Worm (Caenorhabditis elegans): ENCODE data around the gene dgk-5.
A peak's percentile ranks its signal among the peaks of the same experiment; 100 is the strongest.

The dgk-5 gene

ce11 chrII:6425993-6426392, 44.9 kb downstream of the dgk-5 start, which contains the start of gene col-75:
col-75 (plus strand) TSS chrII:6426293.
- TF ChIP-seq fkh-10 (GFP tag; optimal IDR thresholded peaks at IDR 0.05): no peak
- TF ChIP-seq ceh-82 (tag; optimal IDR thresholded peaks at IDR 0.05): no peak
- TF ChIP-seq unc-62 (GFP tag; optimal IDR thresholded peaks at IDR 0.05): no peak
- TF ChIP-seq ztf-11 (tag; optimal IDR thresholded peaks at IDR 0.05): no peak
- TF ChIP-seq lin-39 (tag; optimal IDR thresholded peaks at IDR 0.05): no peak
- no peak for TF ChIP-seq jun-1 (tag; optimal IDR thresholded peaks at IDR 0.05)
- no peak for TF ChIP-seq R02D3.7 (tag; optimal IDR thresholded peaks at IDR 0.05)
- no peak for TF ChIP-seq pha-4 (tag; optimal IDR thresholded peaks at IDR 0.05)
- no peak for TF ChIP-seq skn-1 (tag; optimal IDR thresholded peaks at IDR 0.05)
- TF ChIP-seq snpc-4 (tag; optimal IDR thresholded peaks at IDR 0.05): no peak
- TF ChIP-seq sea-2 (GFP tag; optimal IDR thresholded peaks at IDR 0.05): no peak
- no peak for TF ChIP-seq ceh-28 (tag; optimal IDR thresholded peaks at IDR 0.05)
- no peak for TF ChIP-seq daf-12 (tag; optimal IDR thresholded peaks at IDR 0.05)
- TF ChIP-seq pqm-1 (tag; optimal IDR thresholded peaks at IDR 0.05): no peak
- TF ChIP-seq nhr-25 (tag; optimal IDR thresholded peaks at IDR 0.05): no peak
- TF ChIP-seq ZK546.5 (tag; optimal IDR thresholded peaks at IDR 0.05): no peak
- TF ChIP-seq ama-1 (optimal IDR thresholded peaks at IDR 0.05): no peak
- TF ChIP-seq lin-15B (tag; optimal IDR thresholded peaks at IDR 0.05): no peak
- no peak for TF ChIP-seq nhr-28 (tag; optimal IDR thresholded peaks at IDR 0.05)
- no peak for TF ChIP-seq aly-2 (tag; optimal IDR thresholded peaks at IDR 0.05)

DNA sequence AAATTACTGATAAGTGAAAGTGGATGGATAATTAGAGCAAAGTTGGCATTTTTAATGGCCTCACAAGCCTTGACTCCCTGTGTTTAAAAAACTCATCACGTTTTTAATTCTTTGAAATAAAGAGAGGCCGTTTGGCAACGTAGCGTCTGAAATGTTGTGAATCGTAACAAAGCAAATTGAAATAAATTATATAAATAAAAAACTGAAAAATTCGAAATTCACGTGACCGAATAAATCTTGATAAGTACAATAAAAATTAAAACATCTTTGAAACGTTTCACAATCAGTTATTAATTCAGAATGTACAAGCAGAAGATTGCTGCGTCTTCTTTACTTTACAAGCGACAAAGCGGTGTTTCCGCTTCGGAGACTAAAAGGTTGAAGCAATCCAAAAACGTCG, 48.1 kb downstream of the dgk-5 start, which contains the start of gene K03H9.3:
Gene K03H9.3, plus strand, starts transcription at position 301 of the 400 bp plus-strand sequence.
- TF ChIP-seq pqm-1 (tag; optimal IDR thresholded peaks at IDR 0.05): no peak
- no peak for TF ChIP-seq fkh-2 (tag; optimal IDR thresholded peaks at IDR 0.05)
- TF ChIP-seq nhr-11 (tag; optimal IDR thresholded peaks at IDR 0.05): no peak
- TF ChIP-seq fos-1 (tag; optimal IDR thresholded peaks at IDR 0.05): no peak
- no peak for TF ChIP-seq ceh-82 (tag; optimal IDR thresholded peaks at IDR 0.05)
- TF ChIP-seq ama-1 (optimal IDR thresholded peaks at IDR 0.05): no peak
- TF ChIP-seq ZK546.5 (tag; optimal IDR thresholded peaks at IDR 0.05): no peak
- no peak for TF ChIP-seq nhr-25 (tag; optimal IDR thresholded peaks at IDR 0.05)
- no peak for TF ChIP-seq ztf-11 (tag; optimal IDR thresholded peaks at IDR 0.05)

DNA sequence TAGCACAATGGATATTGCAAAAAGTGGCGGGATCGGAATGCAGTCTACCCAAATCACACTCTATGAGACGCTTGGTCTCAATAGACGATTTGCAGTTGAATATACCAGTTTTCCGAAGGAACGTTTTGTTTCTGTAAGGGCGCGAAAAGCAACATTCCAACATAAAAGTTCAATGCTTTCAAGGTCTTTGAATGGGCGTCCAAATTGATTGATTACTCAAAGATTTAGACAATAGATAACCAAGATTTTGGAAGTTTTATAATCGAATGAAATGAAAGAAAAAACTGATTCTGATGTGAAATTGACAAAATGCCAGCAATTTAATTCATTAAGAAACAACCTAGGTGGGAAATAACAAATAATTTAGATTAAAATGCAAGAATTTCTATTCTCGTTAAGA, 51.7 kb downstream of the dgk-5 start:
- no peak for TF ChIP-seq fos-1 (tag; optimal IDR thresholded peaks at IDR 0.05)
- TF ChIP-seq elt-1 (tag; optimal IDR thresholded peaks at IDR 0.05): peak; percentile 66
- peak; percentile 76 for TF ChIP-seq nhr-25 (tag; optimal IDR thresholded peaks at IDR 0.05)

DNA sequence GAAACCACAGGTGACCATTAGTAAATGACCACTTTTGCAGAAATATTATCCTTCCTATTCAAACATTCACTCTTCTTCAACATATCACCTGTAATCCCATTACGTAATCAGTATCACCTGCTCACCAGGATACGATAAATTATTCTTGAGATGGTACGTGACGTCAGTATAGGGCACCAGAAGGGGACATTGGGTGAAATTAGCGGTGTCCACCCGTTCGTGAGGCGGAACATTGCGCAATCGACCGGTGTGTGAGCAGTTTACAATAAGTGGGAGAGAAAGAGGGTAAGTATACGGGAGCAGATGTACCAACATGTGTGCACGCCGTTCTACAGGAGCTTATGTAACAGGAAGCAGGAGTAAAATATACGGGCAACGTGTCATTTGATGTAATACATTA, 52.9 kb downstream of the dgk-5 start:
- TF ChIP-seq nhr-76 (tag; optimal IDR thresholded peaks at IDR 0.05) (no peak), hmg-11 (tag; optimal IDR thresholded peaks at IDR 0.05) (no peak), sea-2 (GFP tag; optimal IDR thresholded peaks at IDR 0.05) (no peak), unc-39 (tag; optimal IDR thresholded peaks at IDR 0.05) (no peak), nhr-43 (tag; optimal IDR thresholded peaks at IDR 0.05; ENCODE audit: poor library complexity, severe bottlenecking) (no peak), elt-1 (tag; optimal IDR thresholded peaks at IDR 0.05) (no peak), nhr-23 (tag; optimal IDR thresholded peaks at IDR 0.05) (no peak), elt-2 (tag; optimal IDR thresholded peaks at IDR 0.05) (no peak), nhr-237 (tag; optimal IDR thresholded peaks at IDR 0.05) (no peak), R02D3.7 (tag; optimal IDR thresholded peaks at IDR 0.05) (no peak), ztf-4 (tag; optimal IDR thresholded peaks at IDR 0.05) (no peak), fos-1 (tag; optimal IDR thresholded peaks at IDR 0.05) (no peak), nhr-12 (tag; optimal IDR thresholded peaks at IDR 0.05) (no peak), mml-1 (tag; optimal IDR thresholded peaks at IDR 0.05) (no peak), lin-39 (tag; optimal IDR thresholded peaks at IDR 0.05) (no peak), zag-1 (tag; optimal IDR thresholded peaks at IDR 0.05) (no peak), nhr-28 (tag; optimal IDR thresholded peaks at IDR 0.05) (no peak)

DNA sequence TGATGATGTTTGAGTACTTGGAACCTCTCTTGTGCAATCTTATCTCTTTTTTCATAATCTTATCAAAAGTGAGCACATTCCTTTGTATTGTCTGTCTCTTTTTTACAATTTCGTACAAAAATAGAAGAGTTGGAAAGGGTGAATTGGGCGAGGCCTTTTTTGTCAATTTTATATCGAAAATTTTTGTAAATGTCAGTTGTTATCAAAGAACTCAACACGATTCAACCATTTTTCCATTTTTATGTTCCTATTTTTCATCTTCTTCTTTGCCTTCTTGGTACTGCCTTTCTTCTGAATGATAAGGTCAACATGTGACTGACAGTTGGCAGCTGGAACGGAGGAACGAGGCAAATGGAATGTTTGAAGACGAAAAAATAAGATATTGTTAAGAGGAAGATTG, 57.1 kb downstream of the dgk-5 start:
- TF ChIP-seq eor-1 (tag; optimal IDR thresholded peaks at IDR 0.05): no peak
- no peak for TF ChIP-seq mdl-1 (tag; optimal IDR thresholded peaks at IDR 0.05)
- no peak for TF ChIP-seq daf-12 (tag; optimal IDR thresholded peaks at IDR 0.05)
- peak; percentile 49 for TF ChIP-seq jun-1 (tag; optimal IDR thresholded peaks at IDR 0.05)
- no peak for TF ChIP-seq sea-2 (GFP tag; optimal IDR thresholded peaks at IDR 0.05)
- TF ChIP-seq pha-4 (tag; optimal IDR thresholded peaks at IDR 0.05): peak; percentile 29
- no peak for TF ChIP-seq nhr-23 (tag; optimal IDR thresholded peaks at IDR 0.05)
- TF ChIP-seq tbx-2 (tag; optimal IDR thresholded peaks at IDR 0.05): no peak
- peak; percentile 70 for TF ChIP-seq pqm-1 (tag; optimal IDR thresholded peaks at IDR 0.05)
- peak; percentile 98 for TF ChIP-seq elt-2 (tag; optimal IDR thresholded peaks at IDR 0.05)
